Fruit fly (Drosophila melanogaster): ENCODE measurements around the gene CG33169.

DNA sequence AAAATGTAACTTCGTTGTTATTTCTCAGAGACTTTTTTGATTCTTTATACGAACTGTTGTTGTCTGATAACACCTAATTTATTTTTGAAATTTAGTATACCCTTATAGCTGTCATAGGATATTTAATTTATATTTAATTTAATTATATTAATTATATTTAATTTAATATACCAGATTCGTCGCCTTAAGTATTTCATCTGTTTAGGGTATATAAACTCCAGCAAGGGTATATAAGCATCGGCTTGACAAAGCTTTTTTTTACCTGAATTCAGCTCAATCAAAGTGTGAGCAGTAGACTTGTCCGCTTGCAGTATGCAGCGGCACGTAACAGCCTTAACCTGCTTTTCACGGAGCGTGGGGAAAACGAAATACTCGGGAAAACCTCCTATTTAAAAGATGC, 20.0 kb downstream of the CG33169 start:
- TF ChIP-seq D1 (tag; optimal IDR thresholded peaks at IDR 0.05) (no peak), CG15710 (tag; optimal IDR thresholded peaks at IDR 0.05) (no peak)

All from whole organism, pupa.